Worm (Caenorhabditis elegans): ENCODE results near the gene F11D5.6.

Gene F11D5.6

DNA sequence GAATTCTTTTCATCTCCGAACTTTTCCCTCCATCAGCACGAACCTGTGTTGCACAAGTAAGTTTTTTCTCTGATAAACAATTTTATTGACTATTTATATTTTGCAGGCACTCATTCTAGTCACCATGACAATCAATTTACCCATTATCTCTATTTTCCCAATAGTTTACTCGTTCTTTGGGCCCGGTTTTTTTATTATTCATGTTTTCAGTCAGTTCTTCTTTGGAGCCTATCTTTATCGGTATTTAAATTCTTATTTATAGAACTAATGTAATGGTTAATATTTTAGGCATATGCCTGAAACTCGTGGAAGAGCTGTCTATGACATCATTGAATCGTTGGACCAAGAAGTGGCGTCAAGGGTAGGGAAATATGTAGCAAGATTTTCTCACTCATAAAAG lies 41.1 kb downstream of the F11D5.6 start:
- TF ChIP-seq hlh-6 (tag; optimal IDR thresholded peaks at IDR 0.05): no peak
- TF ChIP-seq ceh-34 (tag; optimal IDR thresholded peaks at IDR 0.05): no peak
- TF ChIP-seq fkh-6 (tag; optimal IDR thresholded peaks at IDR 0.05): no peak
- TF ChIP-seq hlh-8 (tag; optimal IDR thresholded peaks at IDR 0.05): no peak
- no peak for TF ChIP-seq pax-1 (tag; optimal IDR thresholded peaks at IDR 0.05)
- no peak for TF ChIP-seq ceh-45 (GFP tag; IDR thresholded peaks at IDR 0.05)
- TF ChIP-seq mec-3 (tag; optimal IDR thresholded peaks at IDR 0.05; ENCODE audit: borderline replicate concordance): no peak
- no peak for TF ChIP-seq ahr-1 (tag; optimal IDR thresholded peaks at IDR 0.05)
- TF ChIP-seq pat-9 (tag; optimal IDR thresholded peaks at IDR 0.05): no peak
- TF ChIP-seq ref-2 (tag; optimal IDR thresholded peaks at IDR 0.05): no peak
- TF ChIP-seq pha-4 (tag; optimal IDR thresholded peaks at IDR 0.05): no peak
- TF ChIP-seq syd-9 (tag; optimal IDR thresholded peaks at IDR 0.05): no peak
- TF ChIP-seq hlh-15 (tag; optimal IDR thresholded peaks at IDR 0.05): no peak
- TF ChIP-seq che-1 (tag; optimal IDR thresholded peaks at IDR 0.05): no peak
- TF ChIP-seq gmeb-2 (tag; optimal IDR thresholded peaks at IDR 0.05): no peak
- TF ChIP-seq rnt-1 (tag; optimal IDR thresholded peaks at IDR 0.05): no peak
- TF ChIP-seq ceh-14 (tag; optimal IDR thresholded peaks at IDR 0.05): no peak
- no peak for TF ChIP-seq ets-4 (tag; optimal IDR thresholded peaks at IDR 0.05)

DNA sequence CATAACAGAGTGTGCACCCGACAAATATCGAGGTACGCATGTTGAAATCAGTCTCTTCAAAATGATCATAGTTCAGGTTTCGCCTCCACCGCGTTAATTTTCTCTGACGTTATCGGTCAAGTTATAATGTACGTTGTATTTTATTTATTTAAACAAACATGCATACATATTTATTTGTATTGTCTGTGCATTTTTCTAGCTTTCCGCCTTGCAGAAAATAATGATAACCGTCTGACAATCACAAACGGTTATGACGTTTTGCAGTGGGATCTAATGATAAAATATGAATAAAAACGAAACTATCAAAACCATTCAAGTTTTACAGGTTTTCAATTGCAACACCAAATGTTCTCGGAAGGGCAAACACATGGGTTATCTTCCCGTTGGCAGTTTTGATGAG lies 42.9 kb downstream of the F11D5.6 start:
- TF ChIP-seq elt-2 (tag; optimal IDR thresholded peaks at IDR 0.05) (peak; percentile 3), ceh-14 (tag; optimal IDR thresholded peaks at IDR 0.05) (no peak), pha-2 (tag; optimal IDR thresholded peaks at IDR 0.05) (no peak), T23F11.4 (GFP tag; optimal IDR thresholded peaks at IDR 0.05) (no peak)

DNA sequence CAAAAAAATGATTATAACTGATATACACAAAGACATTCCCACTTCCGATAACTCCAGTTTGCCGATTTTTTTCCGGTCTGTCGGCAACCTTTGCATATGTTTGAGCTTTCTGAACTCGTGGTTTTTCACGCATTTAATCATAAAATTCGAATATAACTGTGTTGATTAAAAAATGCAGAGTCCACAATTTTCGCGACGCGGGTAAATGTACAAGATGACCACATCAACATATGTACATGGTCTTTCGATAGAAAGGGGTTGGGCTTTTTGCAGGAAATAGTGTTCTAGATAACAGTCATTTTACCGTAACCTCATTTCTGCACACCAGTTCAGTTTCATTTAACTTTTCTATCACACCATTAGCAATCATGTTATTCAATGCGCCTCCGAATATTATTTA lies 43.8 kb downstream of the F11D5.6 start, which contains the start of gene K09C4.5:
Gene K09C4.5, plus strand, starts transcription at position 326 of the 400 bp plus-strand sequence.
- TF ChIP-seq elt-2 (tag; optimal IDR thresholded peaks at IDR 0.05): no peak
- TF ChIP-seq ceh-2 (tag; optimal IDR thresholded peaks at IDR 0.05): no peak
- TF ChIP-seq mec-3 (tag; optimal IDR thresholded peaks at IDR 0.05; ENCODE audit: borderline replicate concordance): no peak
- TF ChIP-seq ceh-9 (tag; optimal IDR thresholded peaks at IDR 0.05): no peak

DNA sequence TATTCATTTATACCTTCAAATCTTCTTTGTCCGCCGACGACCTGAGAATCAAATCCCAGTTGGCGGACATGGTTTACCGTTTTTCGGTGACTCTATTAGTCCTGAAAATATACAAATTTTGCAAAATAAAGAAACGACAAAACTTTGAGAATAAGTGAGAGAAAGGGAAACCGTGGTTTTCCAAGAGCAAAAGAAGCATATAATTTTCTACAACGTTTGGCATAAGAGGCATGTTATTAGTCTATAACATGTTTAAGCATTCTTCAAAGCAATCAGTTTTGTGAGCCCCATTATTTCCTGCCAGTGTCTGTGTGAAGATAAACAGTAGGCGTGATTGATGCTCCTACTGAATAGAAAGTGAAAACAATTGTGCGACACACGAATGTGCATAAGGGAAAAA lies 45.9 kb downstream of the F11D5.6 start, which contains the start of gene K09C4.10:
Gene K09C4.10, minus strand, starts transcription at position 101 of the 400 bp plus-strand sequence.
- TF ChIP-seq F13H6.1 (tag; optimal IDR thresholded peaks at IDR 0.05) (no peak), gmeb-2 (tag; optimal IDR thresholded peaks at IDR 0.05) (no peak), ceh-30 (tag; optimal IDR thresholded peaks at IDR 0.05) (no peak), ceh-2 (tag; optimal IDR thresholded peaks at IDR 0.05) (no peak), elt-4 (tag; optimal IDR thresholded peaks at IDR 0.05) (no peak), pros-1 (tag; optimal IDR thresholded peaks at IDR 0.05) (no peak), K02D7.2 (tag; optimal IDR thresholded peaks at IDR 0.05) (no peak), mec-3 (tag; optimal IDR thresholded peaks at IDR 0.05; ENCODE audit: borderline replicate concordance) (no peak), ref-2 (tag; optimal IDR thresholded peaks at IDR 0.05) (no peak), unc-86 (tag; optimal IDR thresholded peaks at IDR 0.05) (no peak), nhr-232 (tag; optimal IDR thresholded peaks at IDR 0.05) (no peak), ets-4 (tag; optimal IDR thresholded peaks at IDR 0.05) (no peak), C08G9.2 (tag; optimal IDR thresholded peaks at IDR 0.05) (no peak), T23F11.4 (GFP tag; optimal IDR thresholded peaks at IDR 0.05) (no peak), zip-5 (tag; optimal IDR thresholded peaks at IDR 0.05) (no peak), elt-2 (tag; optimal IDR thresholded peaks at IDR 0.05) (no peak), lim-6 (tag; optimal IDR thresholded peaks at IDR 0.05) (no peak), Y22D7AL.16 (tag; optimal IDR thresholded peaks at IDR 0.05) (no peak), ztf-16 (tag; optimal IDR thresholded peaks at IDR 0.05) (no peak)
